Worm (Caenorhabditis elegans) whole organism, L3 larva: ENCODE results near the gene fum-1.

Experiments used
- ceh-28 ChIP-seq: fragments of 150-350 bp; optimal IDR thresholded peaks from 2 replicates; lab custom pipeline; 2014; ENCODE audit warnings: missing biosample characterization, missing genetic modification reagents, missing genetic modification characterization
- ceh-82 ChIP-seq: fragments of 150-350 bp; optimal IDR thresholded peaks from 2 replicates; lab custom pipeline; 2014; ENCODE audit warnings: missing biosample characterization, missing genetic modification characterization
- nfya-1 ChIP-seq: sonication (generic microtip); optimal IDR thresholded peaks from 2 replicates; lab custom pipeline; 2017; ENCODE audit warnings: missing genetic modification characterization, mild to moderate bottlenecking, missing compliant biosample characterization, antibody characterized with exemption, moderate library complexity; ENCODE audit not compliant: insufficient read depth
- nhr-237 ChIP-seq: fragments of 150-350 bp; optimal IDR thresholded peaks from 2 replicates; lab custom pipeline; 2014; ENCODE audit warnings: missing biosample characterization, missing genetic modification characterization
- skn-1 ChIP-seq: fragments of 150-350 bp; optimal IDR thresholded peaks from 2 replicates; lab custom pipeline; 2014; ENCODE audit warnings: missing biosample characterization, missing genetic modification characterization
- zag-1 ChIP-seq: fragments of 150-350 bp; optimal IDR thresholded peaks from 2 replicates; lab custom pipeline; 2014; ENCODE audit warnings: missing biosample characterization, missing genetic modification characterization

DNA sequence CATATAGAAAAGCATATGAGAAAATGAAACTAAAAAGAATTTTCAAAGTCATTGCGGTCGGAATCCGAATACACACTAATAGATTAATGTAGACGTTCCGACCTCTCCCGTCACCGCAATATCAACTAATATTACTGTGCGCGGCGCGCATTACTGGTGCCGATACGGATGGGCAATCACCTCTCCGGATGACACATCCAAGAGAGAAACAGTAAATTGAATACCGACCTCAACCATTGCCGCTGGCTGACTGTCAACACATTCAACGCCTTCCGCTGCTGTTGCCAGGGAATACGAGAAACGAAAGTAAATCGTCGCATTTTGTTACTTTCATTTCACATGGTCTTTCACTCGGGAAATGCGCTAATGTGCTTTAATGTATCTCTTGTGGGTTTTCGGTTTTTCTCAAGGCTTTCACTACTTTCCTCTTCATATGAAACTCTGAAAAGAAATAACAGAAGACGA lies 29.5 kb downstream of the fum-1 start:
- TF ChIP-seq nhr-237 (tag; lab: Kevin White, UChicago): no peak
- TF ChIP-seq ceh-82 (tag; lab: Kevin White, UChicago): no peak
- no peak for TF ChIP-seq zag-1 (tag; lab: Kevin White, UChicago)
- no peak for TF ChIP-seq nfya-1 (tag; lab: Kevin White, UChicago)
- TF ChIP-seq skn-1: no peak
- TF ChIP-seq ceh-28: no peak
